Worm (Caenorhabditis elegans) whole organism, midembryonic: ENCODE data around the gene srx-105.

Source experiments
- T22C8.4 ChIP-seq: fragments of 200-800 bp; sonication (Bioruptor generic); IDR thresholded peaks from 2 replicates; pipeline ENCODE4 v1.3.6; 2022; ENCODE audit warnings: missing genetic modification characterization, missing compliant biosample characterization
- flt-1 ChIP-seq: fragments of 200-800 bp; sonication (Bioruptor generic); IDR thresholded peaks from 2 replicates; pipeline ENCODE4 v1.3.6; 2022; ENCODE audit warnings: missing genetic modification characterization, missing compliant biosample characterization
- med-1 ChIP-seq: sonication (generic microtip); optimal IDR thresholded peaks from 2 replicates; lab custom pipeline; 2017; ENCODE audit warnings: missing genetic modification characterization, mild to moderate bottlenecking, missing compliant biosample characterization, antibody characterized with exemption, missing genetic modification reagents; ENCODE audit not compliant: insufficient read depth
- ztf-23 ChIP-seq: fragments of 200-800 bp; sonication (Bioruptor generic); IDR thresholded peaks from 2 replicates; pipeline ENCODE4 v1.3.6; 2022; ENCODE audit warnings: missing genetic modification reagents, missing genetic modification characterization, missing compliant biosample characterization
- ztf-29 ChIP-seq: fragments of 200-800 bp; sonication (Bioruptor generic); IDR thresholded peaks from 2 replicates; pipeline ENCODE4 v1.3.6; 2022; ENCODE audit warnings: missing genetic modification reagents, missing genetic modification characterization, missing compliant biosample characterization

- TF ChIP-seq T22C8.4 (GFP tag; lab: Robert Waterston, UW) (no peak), ztf-29 (GFP tag; lab: Robert Waterston, UW) (no peak), flt-1 (GFP tag; lab: Robert Waterston, UW) (no peak), ztf-23 (GFP tag; lab: Robert Waterston, UW) (no peak), med-1 (no peak)
Observed at ce11 chrII:3699591-3699990, 1.6 kb downstream of the srx-105 start, which contains the start of gene srx-104.
